Worm (Caenorhabditis elegans) whole organism, midembryonic: Measurements from ENCODE around the gene C37C3.17.

Source experiments
- T22C8.4 ChIP-seq: fragments of 200-800 bp; sonication (Bioruptor generic); IDR thresholded peaks from 2 replicates; pipeline ENCODE4 v1.3.6; 2022; ENCODE audit warnings: missing genetic modification characterization, missing compliant biosample characterization
- cog-1 ChIP-seq: sonication (generic microtip); optimal IDR thresholded peaks from 2 replicates; lab custom pipeline; 2016; ENCODE audit warnings: missing genetic modification characterization, missing compliant biosample characterization
- flt-1 ChIP-seq: fragments of 200-800 bp; sonication (Bioruptor generic); IDR thresholded peaks from 2 replicates; pipeline ENCODE4 v1.3.6; 2022; ENCODE audit warnings: missing genetic modification characterization, missing compliant biosample characterization
- klf-2 ChIP-seq: fragments of 200-800 bp; sonication (Bioruptor generic); conservative IDR thresholded peaks from 2 replicates; pipeline ENCODE4 v1.3.6; 2022; ENCODE audit warnings: missing genetic modification reagents, missing genetic modification characterization, missing compliant biosample characterization
- med-1 ChIP-seq: sonication (generic microtip); optimal IDR thresholded peaks from 2 replicates; lab custom pipeline; 2017; ENCODE audit warnings: missing genetic modification characterization, mild to moderate bottlenecking, missing compliant biosample characterization, antibody characterized with exemption, missing genetic modification reagents; ENCODE audit not compliant: insufficient read depth
- ref-1 ChIP-seq: fragments of 200-800 bp; sonication (Bioruptor generic); conservative IDR thresholded peaks from 2 replicates; pipeline ENCODE4 v1.3.6; 2022; ENCODE audit warnings: missing genetic modification reagents, missing genetic modification characterization, missing compliant biosample characterization
- tab-1 ChIP-seq: fragments of 200-800 bp; sonication (Bioruptor generic); IDR thresholded peaks from 2 replicates; pipeline ENCODE4 v1.3.6; 2022; ENCODE audit warnings: missing genetic modification characterization, missing compliant biosample characterization
- ztf-23 ChIP-seq: fragments of 200-800 bp; sonication (Bioruptor generic); IDR thresholded peaks from 2 replicates; pipeline ENCODE4 v1.3.6; 2022; ENCODE audit warnings: missing genetic modification reagents, missing genetic modification characterization, missing compliant biosample characterization
- ztf-29 ChIP-seq: fragments of 200-800 bp; sonication (Bioruptor generic); IDR thresholded peaks from 2 replicates; pipeline ENCODE4 v1.3.6; 2022; ENCODE audit warnings: missing genetic modification reagents, missing genetic modification characterization, missing compliant biosample characterization

Gene C37C3.17

ce11 chrV:7876881-7877475 is 15.3 kb upstream of the C37C3.17 start, which contains the start of gene F40A3.3:
TSS of gene F40A3.3 (plus strand) at chrV:7877444.
- TF ChIP-seq tab-1 = no peak
- TF ChIP-seq med-1 = no peak
- no peak for TF ChIP-seq cog-1
- TF ChIP-seq klf-2 (GFP tag; lab: Robert Waterston, UW) = no peak
- no peak for TF ChIP-seq flt-1 (GFP tag; lab: Robert Waterston, UW)
- TF ChIP-seq ref-1 (GFP tag; lab: Robert Waterston, UW) = no peak
- TF ChIP-seq ztf-23 (GFP tag; lab: Robert Waterston, UW) = no peak
- no peak for TF ChIP-seq ztf-29
- no peak for TF ChIP-seq T22C8.4 (GFP tag; lab: Robert Waterston, UW)

DNA sequence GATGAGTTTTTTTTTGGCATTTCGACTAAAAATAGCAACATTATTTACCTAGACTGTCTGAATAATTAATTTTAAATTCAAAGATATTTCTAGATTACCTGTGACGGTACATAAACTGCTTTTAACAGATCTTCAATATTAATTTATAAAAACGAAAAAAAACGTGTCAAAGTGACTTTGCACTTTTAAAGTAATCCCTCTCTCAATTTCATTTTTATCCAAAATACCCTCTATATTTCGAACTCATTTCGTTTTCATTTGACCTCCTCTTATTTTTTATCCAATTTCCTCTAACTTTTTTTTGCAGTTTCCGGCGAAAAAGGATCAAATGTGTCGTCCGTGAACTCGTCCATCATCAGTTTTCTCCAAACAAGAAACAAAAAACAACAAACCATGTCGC is 13.8 kb upstream of the C37C3.17 start, which contains the start of gene F40A3.4:
Gene F40A3.4 (plus strand): TSS at position 301 of the 400 bp plus-strand sequence.
- no peak for TF ChIP-seq ztf-23 (GFP tag; lab: Robert Waterston, UW)
- TF ChIP-seq tab-1 = no peak
- TF ChIP-seq ref-1 (GFP tag; lab: Robert Waterston, UW) = no peak
- no peak for TF ChIP-seq flt-1 (GFP tag; lab: Robert Waterston, UW)
- no peak for TF ChIP-seq T22C8.4 (GFP tag; lab: Robert Waterston, UW)
- no peak for TF ChIP-seq ztf-29
- TF ChIP-seq klf-2 (GFP tag; lab: Robert Waterston, UW) = no peak
- no peak for TF ChIP-seq cog-1
- no peak for TF ChIP-seq med-1

ce11 chrV:7872945-7873344 is 11.3 kb upstream of the C37C3.17 start:
- TF ChIP-seq T22C8.4 (GFP tag; lab: Robert Waterston, UW) = no peak
- no peak for TF ChIP-seq flt-1 (GFP tag; lab: Robert Waterston, UW)
- no peak for TF ChIP-seq ztf-23 (GFP tag; lab: Robert Waterston, UW)
- TF ChIP-seq tab-1 = no peak
- TF ChIP-seq klf-2 (GFP tag; lab: Robert Waterston, UW) = no peak
- no peak for TF ChIP-seq ref-1 (GFP tag; lab: Robert Waterston, UW)
- TF ChIP-seq cog-1 = no peak
- no peak for TF ChIP-seq med-1
- no peak for TF ChIP-seq ztf-29

- TF ChIP-seq cog-1 (no peak), med-1 (no peak), ztf-23 (GFP tag; lab: Robert Waterston, UW) (no peak)
Observed at ce11 chrV:7870707-7871106, 9.0 kb upstream of the C37C3.17 start, which contains the start of gene nipi-4. TSS of gene nipi-4 (minus strand) at chrV:7870807.

DNA sequence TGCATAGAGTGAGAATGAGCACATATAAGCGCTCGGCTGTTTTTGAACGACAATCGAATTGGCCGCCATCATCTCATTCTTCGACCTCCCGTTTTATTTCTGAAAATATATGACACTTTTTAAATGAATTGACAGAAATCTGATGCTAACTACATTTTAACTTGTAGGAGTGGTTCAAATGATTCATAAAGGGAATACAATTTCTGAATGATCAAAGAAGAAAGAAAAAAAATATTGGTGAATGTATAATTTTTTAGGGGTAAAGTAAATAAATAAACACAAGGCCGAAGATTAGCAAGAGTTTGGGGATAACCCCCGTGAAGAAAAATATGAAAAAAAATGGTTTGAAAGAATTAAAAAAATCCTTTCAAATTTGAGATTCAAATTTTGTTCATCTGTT is 3.0 kb upstream of the C37C3.17 start, which contains the start of gene C37C3.11:
Gene C37C3.11 (minus strand): TSS at position 101 of the 400 bp plus-strand sequence.
- TF ChIP-seq cog-1 = no peak
- no peak for TF ChIP-seq tab-1
- no peak for TF ChIP-seq flt-1 (GFP tag; lab: Robert Waterston, UW)
- no peak for TF ChIP-seq ref-1 (GFP tag; lab: Robert Waterston, UW)
- no peak for TF ChIP-seq T22C8.4 (GFP tag; lab: Robert Waterston, UW)
- no peak for TF ChIP-seq ztf-29
- no peak for TF ChIP-seq med-1
- TF ChIP-seq ztf-23 (GFP tag; lab: Robert Waterston, UW) = no peak
- no peak for TF ChIP-seq klf-2 (GFP tag; lab: Robert Waterston, UW)

- no peak for TF ChIP-seq med-1
- TF ChIP-seq tab-1 = no peak
- TF ChIP-seq cog-1 = no peak
- no peak for TF ChIP-seq ref-1 (GFP tag; lab: Robert Waterston, UW)
- TF ChIP-seq ztf-23 (GFP tag; lab: Robert Waterston, UW) = no peak
- no peak for TF ChIP-seq T22C8.4 (GFP tag; lab: Robert Waterston, UW)
- TF ChIP-seq flt-1 (GFP tag; lab: Robert Waterston, UW) = no peak
- no peak for TF ChIP-seq klf-2 (GFP tag; lab: Robert Waterston, UW)
- no peak for TF ChIP-seq ztf-29
Observed at ce11 chrV:7863020-7863523, 1.4 kb upstream of the C37C3.17 start, which contains the start of gene C37C3.10. TSS of gene C37C3.10 (minus strand) at chrV:7863070.

- no peak for TF ChIP-seq T22C8.4 (GFP tag; lab: Robert Waterston, UW)
- no peak for TF ChIP-seq cog-1
- no peak for TF ChIP-seq tab-1
- no peak for TF ChIP-seq med-1
- no peak for TF ChIP-seq ztf-23 (GFP tag; lab: Robert Waterston, UW)
- TF ChIP-seq flt-1 (GFP tag; lab: Robert Waterston, UW) = no peak
Observed at ce11 chrV:7857931-7858330, 3.8 kb downstream of the C37C3.17 start, which contains the start of gene C37C3.1. TSS of gene C37C3.1 (plus strand) at chrV:7857963.

DNA sequence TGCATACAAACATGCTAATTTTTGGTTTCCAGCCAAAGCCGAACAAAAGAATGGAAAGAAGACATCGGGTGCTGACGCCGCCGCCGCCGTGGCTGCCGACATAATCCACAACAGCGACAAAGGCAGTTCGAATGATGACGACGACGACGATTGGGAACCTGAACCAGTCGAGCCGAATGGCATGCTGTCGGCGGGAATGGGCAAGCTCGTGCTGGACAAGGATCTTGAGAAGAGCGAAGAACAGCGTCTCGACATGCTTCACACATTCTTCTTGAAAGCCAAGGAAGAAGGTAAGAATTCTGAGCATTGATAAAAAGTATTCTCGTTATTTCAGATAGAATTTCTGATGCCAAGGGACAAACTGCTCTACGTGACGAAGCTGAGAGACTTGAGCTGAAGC is 5.1 kb downstream of the C37C3.17 start:
- no peak for TF ChIP-seq cog-1
- no peak for TF ChIP-seq flt-1 (GFP tag; lab: Robert Waterston, UW)
- TF ChIP-seq med-1 = no peak
- no peak for TF ChIP-seq klf-2 (GFP tag; lab: Robert Waterston, UW)
- no peak for TF ChIP-seq tab-1
- TF ChIP-seq ref-1 (GFP tag; lab: Robert Waterston, UW) = no peak
- TF ChIP-seq T22C8.4 (GFP tag; lab: Robert Waterston, UW) = no peak
- TF ChIP-seq ztf-23 (GFP tag; lab: Robert Waterston, UW) = no peak
- TF ChIP-seq ztf-29 = no peak

DNA sequence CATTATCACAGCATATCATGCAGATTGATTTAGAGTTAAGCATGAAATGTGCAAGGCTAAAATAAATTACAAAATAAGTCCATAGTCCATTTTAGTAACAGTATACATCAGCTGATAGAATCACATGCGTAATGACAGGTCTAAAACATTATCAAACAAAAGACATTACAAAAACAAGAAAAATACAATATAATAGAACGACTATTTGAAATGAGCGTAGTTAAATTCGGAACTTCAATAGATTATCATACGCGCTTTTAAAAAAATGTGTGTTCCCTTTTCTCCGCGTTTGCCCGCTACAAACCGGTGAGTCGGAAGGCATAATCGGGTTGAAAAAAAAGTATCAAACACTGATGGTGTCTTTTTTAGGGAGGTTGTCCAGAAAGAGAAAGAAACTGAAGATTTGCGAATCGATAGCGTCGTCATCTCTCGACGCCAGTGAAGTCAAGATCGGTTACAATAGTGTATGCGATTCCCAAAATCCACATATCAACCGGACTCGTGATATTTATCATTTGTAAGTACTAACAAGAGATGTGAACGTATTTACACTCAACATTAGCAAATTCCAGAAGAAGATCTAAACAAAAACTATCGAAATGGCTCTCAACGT is 6.2 kb downstream of the C37C3.17 start, which contains the start of gene C37C3.2:
Gene C37C3.2 (plus strand): TSS at position 563 of the 613 bp plus-strand sequence.
- no peak for TF ChIP-seq T22C8.4 (GFP tag; lab: Robert Waterston, UW)
- TF ChIP-seq cog-1 = no peak
- TF ChIP-seq klf-2 (GFP tag; lab: Robert Waterston, UW) = no peak
- no peak for TF ChIP-seq tab-1
- TF ChIP-seq ztf-29 = no peak
- TF ChIP-seq med-1 = no peak

DNA sequence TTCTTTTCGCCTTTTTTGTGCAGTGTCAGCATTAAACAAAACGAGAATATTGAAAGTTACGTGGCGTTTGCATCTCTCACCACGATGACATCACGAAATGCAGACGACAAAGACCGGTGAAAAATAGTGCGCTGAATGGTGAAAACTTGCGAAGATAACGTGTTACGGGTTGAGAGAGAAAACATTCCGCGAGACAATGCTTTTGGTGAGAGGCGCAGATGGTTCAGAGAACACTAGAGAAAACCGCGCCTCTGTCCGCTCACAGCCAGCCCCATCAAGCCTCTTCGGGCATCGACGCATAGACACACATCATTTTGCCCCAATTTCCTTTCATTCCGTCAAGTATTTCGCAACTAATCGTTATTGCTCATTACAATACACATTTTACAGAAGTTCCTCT is 7.1 kb downstream of the C37C3.17 start, which contains the start of the genes C37C3.9 and C37C3.18:
Gene C37C3.9 (minus strand): TSS at position 98 of the 400 bp plus-strand sequence.
Gene C37C3.18 (plus strand): TSS at position 391 of the 400 bp plus-strand sequence.
- TF ChIP-seq ztf-23 (GFP tag; lab: Robert Waterston, UW) (no peak), ztf-29 (no peak), cog-1 (peak; percentile 30), flt-1 (GFP tag; lab: Robert Waterston, UW) (0 out of 2 replicates have a peak, but pooled peaks have one; percentile 49), tab-1 (0 out of 2 replicates have a peak, but pooled peaks have one; percentile 42), ref-1 (GFP tag; lab: Robert Waterston, UW) (no peak)
